Fruit fly (Drosophila melanogaster): ENCODE data around the gene pyx.

pyx gene

DNA sequence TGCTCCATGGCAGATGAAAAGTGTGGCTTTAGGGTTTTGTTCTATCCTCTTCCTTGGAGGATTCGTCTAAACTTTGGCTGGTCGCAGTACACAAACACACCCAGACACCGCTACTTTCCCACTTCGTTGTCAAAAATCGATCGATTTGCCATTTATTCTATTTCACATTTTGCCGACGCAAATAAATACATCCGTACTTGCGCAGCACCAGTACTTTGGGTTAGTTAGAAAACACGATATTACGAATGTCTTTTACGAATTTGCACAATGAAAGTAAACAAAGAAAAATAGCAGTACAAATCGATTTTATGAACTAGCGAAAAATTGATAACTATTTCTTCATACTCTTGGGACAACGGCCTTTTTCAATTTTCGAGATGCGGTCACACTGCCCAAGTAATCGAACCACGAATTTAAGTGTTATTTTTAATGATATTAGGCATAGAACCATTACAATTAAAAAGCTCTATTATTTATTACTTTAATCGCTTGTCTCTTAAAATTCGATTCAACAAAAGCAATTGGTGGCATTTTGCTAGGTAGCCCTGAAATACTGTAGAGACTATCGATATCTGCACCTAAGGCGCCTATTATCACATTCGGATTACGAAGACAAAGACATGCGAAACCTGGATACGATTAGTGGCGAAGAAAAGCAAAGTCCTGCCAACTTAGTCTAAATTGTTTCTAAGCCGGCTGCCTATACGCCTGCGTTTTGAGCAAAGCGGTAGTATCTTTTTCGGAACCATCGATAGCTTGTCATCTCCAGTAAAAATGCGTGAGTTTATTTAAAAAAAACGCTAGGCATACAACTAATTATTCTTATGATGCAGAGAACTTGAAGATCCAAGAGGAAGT, 35.0 kb upstream of the pyx start, which contains the start of the genes DIP2 and wac:
DIP2 (minus strand) TSS at position 337 of the 858 bp plus-strand sequence.
wac (plus strand) TSS at position 559 of the 858 bp plus-strand sequence.
- TF ChIP-seq Myc (optimal IDR thresholded peaks at IDR 0.05) (no peak), insv (optimal IDR thresholded peaks at IDR 0.05) (no peak), Sin3A (optimal IDR thresholded peaks at IDR 0.05) (no peak), h (optimal IDR thresholded peaks at IDR 0.05) (no peak), ttk (optimal IDR thresholded peaks at IDR 0.05) (no peak), psq (optimal IDR thresholded peaks at IDR 0.05) (no peak)

DNA sequence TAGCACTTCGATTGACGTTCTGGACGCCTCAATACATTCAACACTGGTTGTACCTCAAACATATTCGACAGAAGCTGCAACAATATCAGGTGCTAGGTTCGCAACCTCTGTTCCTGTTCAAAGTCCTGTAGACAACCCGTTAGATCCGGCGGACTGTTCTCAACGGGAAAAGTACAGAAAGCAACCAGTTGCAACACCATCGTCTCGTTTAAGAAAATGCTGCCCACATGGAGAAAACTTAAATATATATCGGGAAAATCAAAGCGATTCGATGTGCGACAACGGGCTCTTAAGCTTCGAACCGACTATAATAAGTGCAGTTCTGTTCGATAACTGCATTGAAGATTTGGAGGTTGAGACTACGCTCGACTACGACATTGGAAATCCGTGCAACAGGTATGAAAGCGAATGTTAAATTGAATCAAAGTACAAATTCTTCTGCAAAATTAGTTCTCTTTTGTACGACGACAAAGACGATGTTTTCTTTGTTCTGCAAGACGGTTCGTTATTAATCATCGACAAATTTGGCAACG, 25.4 kb upstream of the pyx start:
- TF ChIP-seq psq (optimal IDR thresholded peaks at IDR 0.05) (no peak), ttk (optimal IDR thresholded peaks at IDR 0.05) (no peak), Sin3A (optimal IDR thresholded peaks at IDR 0.05) (no peak), insv (optimal IDR thresholded peaks at IDR 0.05) (no peak), h (optimal IDR thresholded peaks at IDR 0.05) (no peak), Myc (optimal IDR thresholded peaks at IDR 0.05) (no peak)

DNA sequence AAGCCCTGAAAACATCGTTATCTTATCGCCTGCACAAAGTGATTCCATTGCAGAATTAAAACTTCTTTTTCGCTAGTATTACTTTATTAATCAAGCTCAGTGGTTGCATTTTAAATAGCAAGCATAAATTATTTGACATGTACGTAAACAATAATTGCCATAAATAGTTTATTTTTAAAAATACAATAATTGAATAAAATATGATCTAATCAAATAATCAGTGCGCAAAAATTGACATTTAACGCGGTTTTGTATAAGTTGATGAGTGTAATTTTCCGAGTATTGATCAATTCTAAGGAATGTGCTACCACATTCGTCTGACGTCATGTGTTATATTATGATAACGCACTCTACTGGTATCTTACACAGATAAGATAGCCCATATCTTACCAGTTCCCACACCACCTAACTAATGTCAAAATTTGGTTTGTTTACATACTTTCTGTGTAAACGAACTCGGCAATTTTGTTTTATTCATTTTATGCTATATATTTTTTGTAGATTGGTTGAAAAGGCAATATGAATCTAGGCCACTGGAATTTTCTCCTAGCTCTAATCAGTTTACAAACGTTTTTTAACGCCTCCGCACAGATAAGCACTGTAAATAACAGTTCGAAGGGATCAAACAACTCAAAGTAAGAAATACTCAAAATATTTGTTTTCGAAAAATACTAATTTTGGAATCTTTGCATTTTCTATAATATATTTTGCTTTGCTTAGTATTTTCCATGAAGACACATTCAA, 24.8 kb upstream of the pyx start, which contains the start of gene mthl14:
mthl14 (plus strand) TSS at position 10 of the 744 bp plus-strand sequence.
- TF ChIP-seq ttk (optimal IDR thresholded peaks at IDR 0.05) (no peak), psq (optimal IDR thresholded peaks at IDR 0.05) (no peak), Sin3A (optimal IDR thresholded peaks at IDR 0.05) (no peak), Myc (optimal IDR thresholded peaks at IDR 0.05) (no peak), insv (optimal IDR thresholded peaks at IDR 0.05) (no peak), h (optimal IDR thresholded peaks at IDR 0.05) (no peak)

DNA sequence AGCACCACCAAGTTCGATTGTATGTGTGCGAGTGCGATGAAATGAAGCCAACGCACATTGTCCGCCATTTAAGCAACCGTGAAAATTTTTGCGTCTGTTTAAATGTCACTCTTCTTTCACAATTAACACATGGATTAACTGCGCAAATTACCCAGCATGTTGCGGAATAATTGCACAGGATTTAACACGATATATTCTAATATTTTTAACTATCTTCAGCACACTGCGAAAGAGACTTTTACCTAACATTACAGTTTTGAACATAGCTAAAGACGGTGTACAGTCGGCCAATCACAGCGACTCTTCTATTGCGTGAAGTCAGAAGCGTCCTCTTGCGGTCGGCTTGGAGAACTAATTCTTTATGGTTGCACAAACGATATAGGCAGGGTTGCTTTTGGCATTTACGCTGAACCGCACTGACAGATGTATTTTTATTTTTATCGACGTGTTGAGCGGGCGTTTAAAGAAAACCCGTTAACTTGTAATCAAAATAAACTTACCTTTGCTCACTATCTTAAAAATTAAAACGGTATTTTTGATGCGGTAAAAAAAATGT, 23.9 kb upstream of the pyx start:
- no peak for TF ChIP-seq psq (optimal IDR thresholded peaks at IDR 0.05)
- no peak for TF ChIP-seq ttk (optimal IDR thresholded peaks at IDR 0.05)
- no peak for TF ChIP-seq Myc (optimal IDR thresholded peaks at IDR 0.05)
- TF ChIP-seq insv (optimal IDR thresholded peaks at IDR 0.05) = no peak
- no peak for TF ChIP-seq h (optimal IDR thresholded peaks at IDR 0.05)
- TF ChIP-seq Sin3A (optimal IDR thresholded peaks at IDR 0.05) = no peak

DNA sequence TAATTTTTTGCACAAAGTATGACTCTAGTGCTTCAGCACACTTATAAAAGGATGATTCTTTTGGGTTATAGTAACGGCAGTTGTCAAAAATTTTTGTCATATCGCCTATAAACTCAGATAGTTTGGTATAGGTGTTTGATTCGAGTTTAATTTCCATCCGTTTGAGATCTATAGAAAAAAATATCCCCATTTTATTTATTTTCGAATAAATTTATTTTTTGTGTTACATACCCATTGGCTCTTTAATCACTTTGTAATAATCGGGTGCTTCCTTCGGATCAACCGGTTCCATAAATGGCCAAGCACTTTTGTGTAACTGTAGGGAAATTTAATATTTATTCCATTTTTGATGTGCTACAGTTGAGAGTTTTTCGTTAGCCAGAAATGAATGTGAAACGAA, 11.5 kb upstream of the pyx start:
- TF ChIP-seq h (optimal IDR thresholded peaks at IDR 0.05) (no peak), ttk (optimal IDR thresholded peaks at IDR 0.05) (no peak), Myc (optimal IDR thresholded peaks at IDR 0.05) (no peak), psq (optimal IDR thresholded peaks at IDR 0.05) (no peak), insv (optimal IDR thresholded peaks at IDR 0.05) (no peak), Sin3A (optimal IDR thresholded peaks at IDR 0.05) (no peak)

DNA sequence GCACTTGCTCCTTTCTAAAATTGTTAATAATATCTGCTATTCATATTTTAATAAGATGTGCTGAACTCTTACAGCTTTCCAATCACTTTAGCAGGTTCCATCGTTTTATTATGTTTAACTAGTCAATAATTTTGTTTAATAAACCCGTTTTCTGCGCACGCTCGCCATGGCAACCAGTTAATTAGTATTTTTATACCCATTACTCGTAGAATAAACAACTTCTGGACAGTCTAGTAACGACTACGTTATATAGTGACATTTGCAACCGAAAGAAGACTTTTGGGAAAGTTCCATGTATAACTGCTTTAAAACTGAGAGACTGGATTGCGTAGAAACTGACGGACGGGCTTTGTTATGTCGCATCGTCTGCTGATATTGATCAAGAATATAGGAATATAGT, 10.4 kb upstream of the pyx start, which contains the start of gene CG34453:
CG34453 (minus strand) TSS at position 101 of the 400 bp plus-strand sequence.
- no peak for TF ChIP-seq Sin3A (optimal IDR thresholded peaks at IDR 0.05)
- TF ChIP-seq insv (optimal IDR thresholded peaks at IDR 0.05) = no peak
- TF ChIP-seq Myc (optimal IDR thresholded peaks at IDR 0.05) = no peak
- TF ChIP-seq psq (optimal IDR thresholded peaks at IDR 0.05) = no peak
- no peak for TF ChIP-seq ttk (optimal IDR thresholded peaks at IDR 0.05)
- TF ChIP-seq h (optimal IDR thresholded peaks at IDR 0.05) = no peak

DNA sequence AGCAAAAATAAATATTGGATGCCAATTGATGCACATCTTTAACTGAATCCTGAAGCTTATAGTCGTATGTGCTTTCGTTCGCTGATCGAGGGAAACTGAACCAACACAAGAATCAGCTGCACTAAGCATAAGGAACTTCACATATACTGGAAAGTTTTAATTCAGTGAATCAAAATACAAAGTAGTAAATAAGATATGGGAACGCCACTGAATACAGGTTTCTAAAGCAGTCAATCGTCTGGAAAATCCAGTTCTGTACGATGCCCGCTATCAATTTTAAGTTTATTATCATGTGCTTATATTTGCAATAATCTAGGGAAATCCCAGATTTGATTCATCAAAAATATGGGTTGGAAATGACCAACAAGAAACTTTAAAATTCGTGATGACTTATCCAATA, 9.4 kb upstream of the pyx start, which contains the start of gene CG34454:
CG34454 (minus strand) TSS at position 84 of the 400 bp plus-strand sequence.
- TF ChIP-seq Myc (optimal IDR thresholded peaks at IDR 0.05) (no peak), insv (optimal IDR thresholded peaks at IDR 0.05) (no peak), h (optimal IDR thresholded peaks at IDR 0.05) (no peak), Sin3A (optimal IDR thresholded peaks at IDR 0.05) (no peak), ttk (optimal IDR thresholded peaks at IDR 0.05) (no peak)

DNA sequence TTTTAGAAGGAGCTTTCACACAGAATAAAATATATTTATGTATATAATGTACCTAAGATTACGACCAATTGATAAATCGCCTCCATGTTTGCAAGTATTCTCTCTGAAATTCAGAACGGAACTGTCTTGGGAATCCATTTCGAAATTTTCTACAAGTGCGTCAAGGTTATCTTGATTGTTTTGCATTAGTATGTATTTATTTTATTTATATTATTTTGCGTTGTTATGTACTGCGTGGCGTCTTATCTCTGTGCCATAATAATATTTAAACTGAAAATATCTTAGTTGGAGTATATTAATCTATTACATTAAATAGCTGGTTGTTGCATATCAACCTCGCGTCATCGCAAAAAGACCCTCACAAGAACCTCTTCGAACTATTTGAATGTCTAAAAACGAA, 8.6 kb upstream of the pyx start, which contains the start of gene CG42846:
CG42846 (minus strand) TSS at position 101 of the 400 bp plus-strand sequence.
- TF ChIP-seq insv (optimal IDR thresholded peaks at IDR 0.05) (no peak), h (optimal IDR thresholded peaks at IDR 0.05) (no peak), psq (optimal IDR thresholded peaks at IDR 0.05) (no peak), ttk (optimal IDR thresholded peaks at IDR 0.05) (no peak), Myc (optimal IDR thresholded peaks at IDR 0.05) (no peak), Sin3A (optimal IDR thresholded peaks at IDR 0.05) (no peak)

DNA sequence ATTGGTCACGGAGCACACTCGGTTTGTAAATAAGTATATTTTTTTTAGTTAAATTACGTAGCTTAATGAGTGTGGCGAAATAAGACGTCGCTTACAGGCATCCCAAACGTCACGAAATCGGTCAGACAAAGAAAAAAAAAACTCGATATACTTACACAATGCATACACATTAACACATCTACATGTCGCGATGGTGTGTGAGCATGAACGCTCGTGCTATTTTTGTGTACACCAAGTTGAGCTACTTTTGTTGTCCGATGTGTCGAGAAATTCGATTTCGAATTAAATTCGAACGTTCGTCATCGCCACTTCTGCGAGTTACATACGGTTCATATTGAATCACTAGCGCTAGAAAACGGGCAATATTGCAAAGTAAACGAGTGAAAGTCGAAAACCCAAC, 2.3 kb upstream of the pyx start:
- no peak for TF ChIP-seq Myc (optimal IDR thresholded peaks at IDR 0.05)
- TF ChIP-seq insv (optimal IDR thresholded peaks at IDR 0.05) = no peak
- TF ChIP-seq Sin3A (optimal IDR thresholded peaks at IDR 0.05) = no peak
- no peak for TF ChIP-seq h (optimal IDR thresholded peaks at IDR 0.05)
- TF ChIP-seq psq (optimal IDR thresholded peaks at IDR 0.05) = no peak
- no peak for TF ChIP-seq ttk (optimal IDR thresholded peaks at IDR 0.05)

DNA sequence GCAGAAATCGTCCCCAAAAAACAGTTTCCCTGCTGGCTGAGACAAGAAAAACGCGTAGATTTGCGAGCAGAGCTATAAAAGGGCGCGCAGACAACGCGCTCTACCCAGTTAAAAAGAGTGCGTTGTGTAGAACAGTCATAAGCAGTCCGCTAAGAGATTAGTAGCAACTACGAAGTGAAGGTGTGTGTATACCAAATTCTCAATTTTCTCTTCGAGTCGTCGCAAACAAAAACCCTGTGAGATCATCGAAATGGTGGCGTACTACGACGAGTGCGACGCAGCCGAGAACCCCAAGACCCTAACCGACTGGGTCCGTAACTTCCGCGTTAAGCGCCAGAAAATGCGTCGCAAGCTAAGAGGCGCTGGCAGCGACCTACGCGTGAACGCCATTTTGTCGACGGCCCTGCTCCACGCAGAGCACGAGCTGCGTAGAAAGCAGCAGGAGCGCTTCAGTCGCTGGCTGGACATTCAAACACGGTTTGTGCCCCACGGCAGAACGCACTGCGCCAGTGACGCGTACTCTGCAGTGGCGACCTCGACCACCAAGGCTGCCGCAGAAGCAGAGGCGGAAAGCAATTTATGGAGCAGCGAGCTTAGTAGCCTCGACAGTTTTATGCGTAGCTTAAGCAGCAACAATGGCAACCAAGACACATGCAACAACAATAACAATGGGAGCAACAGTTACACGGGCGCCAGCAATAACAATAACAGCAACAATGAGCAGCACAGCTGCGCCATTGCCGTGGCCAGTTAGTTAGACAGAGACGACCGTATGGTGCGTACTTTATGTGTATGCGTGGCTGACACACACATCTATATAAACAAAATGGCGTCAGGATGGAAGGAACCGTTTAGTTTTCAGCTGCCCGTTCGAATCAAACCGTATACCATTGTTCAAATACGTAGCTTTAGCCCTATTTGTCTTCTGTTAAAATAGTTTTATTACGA, 1.4 kb upstream of the pyx start:
- no peak for TF ChIP-seq Sin3A (optimal IDR thresholded peaks at IDR 0.05)
- TF ChIP-seq insv (optimal IDR thresholded peaks at IDR 0.05) = no peak
- no peak for TF ChIP-seq Myc (optimal IDR thresholded peaks at IDR 0.05)
- TF ChIP-seq psq (optimal IDR thresholded peaks at IDR 0.05) = no peak
- no peak for TF ChIP-seq ttk (optimal IDR thresholded peaks at IDR 0.05)
- TF ChIP-seq h (optimal IDR thresholded peaks at IDR 0.05) = no peak

Data from Kc167 (cell line).